Worm (Caenorhabditis elegans): ENCODE measurements around the gene lem-2.
A peak's percentile ranks its signal among the peaks of the same experiment; 100 is the strongest.

Gene lem-2

DNA sequence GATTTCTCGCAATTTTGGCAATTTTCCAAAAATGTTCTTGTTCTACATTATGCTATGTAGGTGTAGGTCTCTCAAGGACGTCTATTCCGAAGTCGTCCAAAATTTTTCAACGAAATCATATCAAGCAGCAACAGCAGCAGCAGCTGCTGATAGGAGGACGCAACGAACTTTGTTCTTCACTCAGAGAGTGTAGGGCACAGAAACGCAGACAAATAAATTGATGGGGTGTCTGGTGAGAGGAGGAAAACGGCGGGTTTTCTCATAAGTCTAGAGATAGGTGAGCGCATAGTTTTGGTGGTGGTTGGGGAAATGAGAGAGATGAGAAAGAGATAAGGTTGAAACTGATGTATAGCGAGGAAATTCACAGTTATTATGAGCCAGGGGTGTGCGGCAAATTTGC lies 14.2 kb upstream of the lem-2 start (continued):
- TF ChIP-seq ZK546.5 (tag; optimal IDR thresholded peaks at IDR 0.05) (no peak), elt-3 (tag; optimal IDR thresholded peaks at IDR 0.05) (no peak)

DNA sequence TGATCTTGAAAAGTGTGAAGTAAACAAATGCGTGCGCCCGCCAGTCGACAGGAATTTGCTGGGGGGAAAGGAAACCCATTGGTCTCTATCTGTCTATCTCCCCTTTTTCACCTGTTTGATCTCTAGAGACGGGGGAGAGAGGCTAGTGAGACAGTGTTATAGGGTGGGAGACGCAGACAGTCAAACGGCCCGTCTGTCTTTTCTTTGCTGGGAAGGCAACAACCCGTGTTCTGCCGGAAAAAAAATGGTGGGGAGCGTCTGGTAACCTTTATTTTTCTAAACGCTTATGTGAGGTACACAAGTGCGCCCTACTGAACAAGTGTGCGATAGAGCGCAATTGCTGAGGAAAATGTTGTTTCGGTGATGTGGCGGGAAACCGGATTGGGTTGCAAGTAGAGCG lies 12.7 kb upstream of the lem-2 start:
- TF ChIP-seq ceh-9 (tag; optimal IDR thresholded peaks at IDR 0.05): no peak
- no peak for TF ChIP-seq egl-27 (tag; optimal IDR thresholded peaks at IDR 0.05)
- TF ChIP-seq nhr-28 (tag; optimal IDR thresholded peaks at IDR 0.05): no peak
- TF ChIP-seq eor-1 (tag; optimal IDR thresholded peaks at IDR 0.05): no peak
- no peak for TF ChIP-seq fkh-2 (tag; optimal IDR thresholded peaks at IDR 0.05)
- no peak for TF ChIP-seq unc-62 (GFP tag; optimal IDR thresholded peaks at IDR 0.05)
- peak; percentile 62 for TF ChIP-seq nfya-1 (tag; optimal IDR thresholded peaks at IDR 0.05; ENCODE audit: insufficient read depth)
- peak; percentile 76 for TF ChIP-seq nhr-25 (tag; optimal IDR thresholded peaks at IDR 0.05)
- no peak for TF ChIP-seq mml-1 (tag; optimal IDR thresholded peaks at IDR 0.05)
- TF ChIP-seq ceh-28 (tag; optimal IDR thresholded peaks at IDR 0.05): peak; percentile 50
- TF ChIP-seq lin-39 (tag; optimal IDR thresholded peaks at IDR 0.05): peak; percentile 42
- no peak for TF ChIP-seq fkh-10 (GFP tag; optimal IDR thresholded peaks at IDR 0.05)
- TF ChIP-seq unc-39 (tag; optimal IDR thresholded peaks at IDR 0.05): no peak
- TF ChIP-seq egl-5 (tag; optimal IDR thresholded peaks at IDR 0.05): peak; percentile 19
- peak; percentile 24 for TF ChIP-seq nhr-23 (tag; optimal IDR thresholded peaks at IDR 0.05)
- TF ChIP-seq ZK546.5 (tag; optimal IDR thresholded peaks at IDR 0.05): no peak
- peak; percentile 30 for TF ChIP-seq R02D3.7 (tag; optimal IDR thresholded peaks at IDR 0.05)
- TF ChIP-seq nhr-12 (tag; optimal IDR thresholded peaks at IDR 0.05): no peak
- TF ChIP-seq jun-1 (tag; optimal IDR thresholded peaks at IDR 0.05): peak; percentile 54
- TF ChIP-seq pqm-1 (tag; optimal IDR thresholded peaks at IDR 0.05): peak; percentile 47
- TF ChIP-seq elt-1 (tag; optimal IDR thresholded peaks at IDR 0.05): peak; percentile 3
- peak; percentile 22 for TF ChIP-seq nhr-43 (tag; optimal IDR thresholded peaks at IDR 0.05; ENCODE audit: poor library complexity, severe bottlenecking)
- no peak for TF ChIP-seq fos-1 (tag; optimal IDR thresholded peaks at IDR 0.05)
- TF ChIP-seq ama-1 (optimal IDR thresholded peaks at IDR 0.05): no peak
- TF ChIP-seq elt-3 (tag; optimal IDR thresholded peaks at IDR 0.05): no peak
- peak; percentile 18 for TF ChIP-seq lsy-12 (tag; optimal IDR thresholded peaks at IDR 0.05)
- peak; percentile 48 for TF ChIP-seq snpc-4 (tag; optimal IDR thresholded peaks at IDR 0.05)
- TF ChIP-seq hmg-11 (tag; optimal IDR thresholded peaks at IDR 0.05): peak; percentile 58
- peak; percentile 89 for TF ChIP-seq pha-4 (tag; optimal IDR thresholded peaks at IDR 0.05)
- no peak for TF ChIP-seq skn-1 (tag; optimal IDR thresholded peaks at IDR 0.05)
- TF ChIP-seq elt-2 (tag; optimal IDR thresholded peaks at IDR 0.05): peak; percentile 75
- TF ChIP-seq ceh-82 (tag; optimal IDR thresholded peaks at IDR 0.05): no peak
- TF ChIP-seq aly-2 (tag; optimal IDR thresholded peaks at IDR 0.05): no peak
- peak; percentile 70 for TF ChIP-seq lin-15B (tag; optimal IDR thresholded peaks at IDR 0.05)

DNA sequence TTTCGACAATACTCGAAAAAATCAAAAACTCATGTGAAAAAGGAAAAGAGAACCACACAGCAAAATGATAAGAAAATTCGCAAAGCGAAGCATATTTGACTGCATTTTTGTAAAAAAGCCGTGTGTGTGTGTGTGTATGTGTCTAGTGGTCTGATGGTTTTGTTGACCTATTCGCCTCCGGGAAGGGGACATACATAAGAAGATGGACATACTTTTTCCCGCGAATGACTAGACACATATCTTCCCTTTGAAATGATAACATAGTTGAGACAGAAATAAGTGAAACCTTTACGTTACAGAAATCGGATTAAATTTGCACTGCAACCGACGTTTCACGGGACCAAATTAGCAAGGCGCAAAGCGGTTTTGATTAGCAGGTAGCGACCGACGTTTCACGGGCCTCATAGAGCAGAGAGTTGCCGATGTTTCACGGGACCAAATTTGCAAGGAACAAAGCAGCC lies 11.7 kb upstream of the lem-2 start:
- peak; percentile 31 for TF ChIP-seq pqm-1 (tag; optimal IDR thresholded peaks at IDR 0.05)
- no peak for TF ChIP-seq nhr-67 (tag; optimal IDR thresholded peaks at IDR 0.05)
- peak; percentile 39 for TF ChIP-seq pha-4 (tag; optimal IDR thresholded peaks at IDR 0.05)
- no peak for TF ChIP-seq ceh-9 (tag; optimal IDR thresholded peaks at IDR 0.05)
- no peak for TF ChIP-seq elt-1 (tag; optimal IDR thresholded peaks at IDR 0.05)
- TF ChIP-seq aly-2 (tag; optimal IDR thresholded peaks at IDR 0.05): no peak
- no peak for TF ChIP-seq nhr-12 (tag; optimal IDR thresholded peaks at IDR 0.05)
- TF ChIP-seq fos-1 (tag; optimal IDR thresholded peaks at IDR 0.05): no peak
- peak; percentile 54 for TF ChIP-seq elt-2 (tag; optimal IDR thresholded peaks at IDR 0.05)
- peak; percentile 17 for TF ChIP-seq nhr-23 (tag; optimal IDR thresholded peaks at IDR 0.05)
- no peak for TF ChIP-seq jun-1 (tag; optimal IDR thresholded peaks at IDR 0.05)
- TF ChIP-seq nhr-11 (tag; optimal IDR thresholded peaks at IDR 0.05): no peak
- no peak for TF ChIP-seq nhr-43 (tag; optimal IDR thresholded peaks at IDR 0.05; ENCODE audit: poor library complexity, severe bottlenecking)
- TF ChIP-seq lsy-12 (tag; optimal IDR thresholded peaks at IDR 0.05): no peak
- TF ChIP-seq ceh-28 (tag; optimal IDR thresholded peaks at IDR 0.05): no peak
- TF ChIP-seq elt-3 (tag; optimal IDR thresholded peaks at IDR 0.05): no peak
- no peak for TF ChIP-seq ceh-16 (tag; optimal IDR thresholded peaks at IDR 0.05)

DNA sequence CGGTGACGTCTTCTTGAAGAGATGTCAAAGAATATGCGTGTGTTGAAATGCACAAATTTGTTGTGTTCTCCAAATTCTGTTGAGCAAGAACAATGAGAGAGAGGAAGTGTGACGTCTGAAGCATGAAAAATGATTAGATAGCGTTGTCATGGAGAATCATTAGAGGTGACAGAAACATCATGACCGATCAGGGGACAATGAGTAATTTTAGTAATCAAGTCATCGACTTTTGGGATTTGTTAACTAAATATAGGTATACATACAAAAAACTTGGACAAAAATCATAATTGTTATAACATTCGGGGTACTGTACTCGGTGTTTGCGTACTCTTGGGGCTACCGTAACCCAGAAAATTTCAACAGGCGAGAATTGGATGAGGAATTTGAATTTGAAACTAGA lies 11.0 kb upstream of the lem-2 start, which contains the start of gene daf-5:
Gene daf-5 (minus strand): TSS at position 101 of the 400 bp plus-strand sequence.
- TF ChIP-seq elt-2 (tag; optimal IDR thresholded peaks at IDR 0.05): no peak
- TF ChIP-seq nhr-67 (tag; optimal IDR thresholded peaks at IDR 0.05): no peak
- TF ChIP-seq nhr-76 (tag; optimal IDR thresholded peaks at IDR 0.05): no peak
- no peak for TF ChIP-seq tbx-2 (tag; optimal IDR thresholded peaks at IDR 0.05)
